Fruit fly (Drosophila melanogaster) whole organism, embryonic: ENCODE data around the gene CG7140.

Experiments used
- CG10654 ChIP-seq: fragments of 200-800 bp; sonication (Bioruptor generic); optimal IDR thresholded peaks from 2 replicates; lab custom pipeline; 2016; ENCODE audit warnings: missing biosample characterization, missing genetic modification characterization
- CG3281 ChIP-seq: fragments of 200-800 bp; sonication (Bioruptor generic); optimal IDR thresholded peaks from 3 replicates; lab custom pipeline; 2017; ENCODE audit warnings: missing biosample characterization, mild to moderate bottlenecking, missing genetic modification characterization
- CG34224 ChIP-seq: fragments of 200-800 bp; sonication (Bioruptor generic); IDR thresholded peaks from 3 replicates; pipeline ENCODE4 v1.3.6; 2022; ENCODE audit warnings: missing biosample characterization, missing genetic modification characterization; ENCODE audit not compliant: partially characterized antibody
- CG6854 ChIP-seq: fragments of 200-800 bp; sonication (Bioruptor generic); optimal IDR thresholded peaks from 3 replicates; lab custom pipeline; 2017; ENCODE audit warnings: missing biosample characterization, mild to moderate bottlenecking, missing genetic modification characterization
- disco-r ChIP-seq: fragments of 200-800 bp; sonication (Bioruptor generic); optimal IDR thresholded peaks from 2 replicates; lab custom pipeline; 2016; ENCODE audit warnings: missing biosample characterization, missing genetic modification characterization
- psq ChIP-seq: fragments of 200-800 bp; sonication (Bioruptor generic); optimal IDR thresholded peaks from 2 replicates; lab custom pipeline; 2017; ENCODE audit warnings: missing biosample characterization, missing genetic modification characterization
- z ChIP-seq: fragments of 200-800 bp; sonication (Bioruptor generic); IDR thresholded peaks from 3 replicates; pipeline ENCODE4 v1.3.6; 2022; ENCODE audit warnings: missing biosample characterization, missing genetic modification characterization

dm6 chr3L:22074347-22074971 lies 46.3 kb upstream of the CG7140 start, which contains the start of gene CG7133:
- peak; percentile 84 for TF ChIP-seq CG34224 (GFP tag; lab: Robert Waterston, UW)
- TF ChIP-seq psq (GFP tag; lab: Kevin White, UChicago): no peak
- TF ChIP-seq CG3281: no peak
- TF ChIP-seq CG6854 (GFP tag; lab: Kevin White, UChicago): no peak
- no peak for TF ChIP-seq z
- TF ChIP-seq disco-r (GFP tag; lab: Kevin White, UChicago): no peak
- no peak for TF ChIP-seq CG10654
